Fruit fly (Drosophila melanogaster) whole organism, adult: ENCODE data around the gene CG5890.

Experiments
- cic ChIP-seq: fragments of 200-800 bp; sonication (Bioruptor generic); optimal IDR thresholded peaks from 2 replicates; lab custom pipeline; 2017; ENCODE audit warnings: missing biosample characterization, mild to moderate bottlenecking, missing genetic modification characterization, moderate library complexity
- cnc ChIP-seq, 2 experiments: fragments of >200 bp; optimal IDR thresholded peaks; 2 replicates each; lab custom pipeline; 2017
- ovo ChIP-seq: fragments of 200-800 bp; sonication (Bioruptor generic); optimal IDR thresholded peaks from 2 replicates; lab custom pipeline; 2016; ENCODE audit warnings: missing biosample characterization, missing genetic modification characterization

DNA sequence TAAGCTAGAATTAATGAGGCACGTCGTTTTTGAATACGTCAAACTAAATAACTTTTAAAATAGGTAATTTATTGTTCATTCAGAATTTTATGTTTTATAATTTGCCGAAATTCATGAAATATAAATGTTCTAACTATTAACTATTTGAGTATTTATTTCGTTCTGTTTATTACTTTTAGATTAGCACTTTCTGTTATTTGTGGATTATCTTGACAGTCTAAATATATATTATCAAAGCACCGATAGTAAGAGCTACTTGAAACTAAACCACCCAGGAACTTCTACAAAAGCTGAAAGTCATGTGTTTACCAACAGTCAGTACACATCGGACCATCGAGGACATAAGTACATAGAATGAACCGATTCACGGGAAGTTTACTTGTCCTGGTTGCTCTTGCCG, 46.4 kb downstream of the CG5890 start, which contains the start of gene CG31089:
- no peak for TF ChIP-seq cic (GFP tag; lab: Kevin White, UChicago)
- no peak for TF ChIP-seq ovo (GFP tag; lab: Kevin White, UChicago)
- TF ChIP-seq cnc (optimal IDR thresholded peaks at IDR 0.05; lab: Kevin White, UChicago), result no peak
